Worm (Caenorhabditis elegans) whole organism, L2 larva: ENCODE results near the gene F18A12.2.

ENCODE experiments used
- aly-2 ChIP-seq: fragments of 150-350 bp; optimal IDR thresholded peaks from 2 replicates; lab custom pipeline; 2014; ENCODE audit warnings: missing biosample characterization, missing genetic modification characterization
- egl-27 ChIP-seq: sonication (generic microtip); optimal IDR thresholded peaks from 3 replicates; lab custom pipeline; 2017; ENCODE audit warnings: missing biosample characterization, missing genetic modification reagents, missing genetic modification characterization
- lsy-2 ChIP-seq, 2 experiments: fragments of 150-350 bp in 1 of 2; sonication (generic microtip) in 1 of 2; optimal IDR thresholded peaks; 2 replicates each; lab custom pipeline; 2014 to 2017; ENCODE audit warnings: missing biosample characterization in 2 of 2, missing genetic modification characterization in 2 of 2
- mab-5 ChIP-seq: fragments of 150-350 bp; optimal IDR thresholded peaks from 2 replicates; lab custom pipeline; 2014; ENCODE audit warnings: missing biosample characterization, missing genetic modification characterization
- nhr-11 ChIP-seq: fragments of 150-350 bp; optimal IDR thresholded peaks from 2 replicates; lab custom pipeline; 2014; ENCODE audit warnings: missing biosample characterization, missing genetic modification characterization
- nhr-23 ChIP-seq: fragments of 150-350 bp; optimal IDR thresholded peaks from 2 replicates; lab custom pipeline; 2014; ENCODE audit warnings: missing biosample characterization, missing genetic modification reagents, missing genetic modification characterization
- nhr-237 ChIP-seq: fragments of 150-350 bp; optimal IDR thresholded peaks from 2 replicates; lab custom pipeline; 2014; ENCODE audit warnings: missing biosample characterization, missing genetic modification characterization
- nhr-77 ChIP-seq: fragments of 150-350 bp; optimal IDR thresholded peaks from 2 replicates; lab custom pipeline; 2014; ENCODE audit warnings: missing biosample characterization, missing genetic modification characterization
- skn-1 ChIP-seq: sonication (generic microtip); optimal IDR thresholded peaks from 2 replicates; lab custom pipeline; 2017; ENCODE audit warnings: missing biosample characterization, missing genetic modification characterization
- snpc-4 ChIP-seq: fragments of 150-350 bp; optimal IDR thresholded peaks from 2 replicates; lab custom pipeline; 2014; ENCODE audit warnings: missing biosample characterization, missing genetic modification characterization
- zag-1 ChIP-seq: fragments of 150-350 bp; optimal IDR thresholded peaks from 2 replicates; lab custom pipeline; 2014; ENCODE audit warnings: missing biosample characterization, missing genetic modification characterization
- ztf-4 ChIP-seq: fragments of 150-350 bp; optimal IDR thresholded peaks from 2 replicates; lab custom pipeline; 2014; ENCODE audit warnings: missing biosample characterization, missing genetic modification characterization

DNA sequence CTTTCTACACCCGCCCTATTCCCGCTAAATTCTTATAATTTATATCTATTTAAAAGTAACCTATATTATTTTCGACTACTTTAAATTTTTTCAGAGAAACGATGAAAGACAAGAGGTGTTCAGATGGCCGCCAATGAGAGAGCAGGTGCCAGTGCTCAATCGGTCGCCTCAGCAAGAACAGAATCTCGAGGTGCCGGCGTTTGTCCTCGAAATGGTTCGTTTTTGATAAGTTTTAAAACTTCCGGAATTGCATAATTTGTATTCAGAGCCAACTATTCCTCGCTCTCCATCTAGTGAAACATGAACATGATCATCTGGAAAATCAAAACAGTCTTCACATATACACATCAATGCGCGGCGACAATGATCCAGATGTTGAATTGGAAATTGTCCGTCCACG lies 43.6 kb upstream of the F18A12.2 start, which contains the start of gene bath-23:
- TF ChIP-seq nhr-77 (tag; lab: Kevin White, UChicago) (no peak), lsy-2 (tag; optimal IDR thresholded peaks at IDR 0.05; lab: Kevin White, UChicago) (no peak), zag-1 (no peak), nhr-23 (tag; lab: Kevin White, UChicago) (no peak), skn-1 (tag; lab: Kevin White, UChicago) (no peak), nhr-11 (tag; lab: Kevin White, UChicago) (no peak), egl-27 (tag; lab: Kevin White, UChicago) (no peak), snpc-4 (no peak), mab-5 (tag; lab: Kevin White, UChicago) (no peak), nhr-237 (tag; lab: Kevin White, UChicago) (no peak), ztf-4 (tag; lab: Kevin White, UChicago) (no peak), aly-2 (tag; lab: Kevin White, UChicago) (no peak)
